Fruit fly (Drosophila melanogaster): ENCODE results near the gene trp.

- TF ChIP-seq pan (optimal IDR thresholded peaks at IDR 0.05) (no peak), psq (optimal IDR thresholded peaks at IDR 0.05) (no peak)
Observed at dm6 chr3R:29935756-29936155, 15.7 kb upstream of the trp start, which contains the start of the genes eIF2Balpha and Vps13B.
